Worm (Caenorhabditis elegans): Measurements from ENCODE around the gene ZK836.3.

DNA sequence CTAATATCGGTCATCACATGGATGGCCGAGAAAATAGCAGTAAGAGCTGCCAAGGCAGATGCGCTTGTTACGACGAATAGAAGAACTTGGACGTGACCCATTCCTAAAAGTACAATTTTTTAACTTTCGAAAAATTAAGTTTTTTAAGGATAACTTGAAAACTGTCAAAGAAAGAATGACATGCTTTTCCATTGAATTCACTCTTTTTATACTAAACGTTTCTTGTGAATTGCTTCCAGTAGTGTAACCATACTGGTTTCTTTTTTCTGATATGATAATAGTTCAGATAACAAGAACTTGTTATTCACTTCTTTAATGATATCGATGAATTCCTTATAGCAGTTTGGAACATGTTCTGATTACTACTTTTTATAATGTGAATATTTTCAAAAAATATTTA, 28.1 kb downstream of the ZK836.3 start, which contains the start of gene col-37:
- TF ChIP-seq C34B4.2 (tag; optimal IDR thresholded peaks at IDR 0.05) (no peak), snpc-4 (tag; optimal IDR thresholded peaks at IDR 0.05) (no peak), fkh-8 (tag; optimal IDR thresholded peaks at IDR 0.05) (no peak), pag-3 (tag; optimal IDR thresholded peaks at IDR 0.05; ENCODE audit: borderline replicate concordance, insufficient read depth) (no peak), unc-98 (GFP tag; IDR thresholded peaks at IDR 0.05) (no peak)

Data from whole organism, L1 larva.